Fruit fly (Drosophila melanogaster) whole organism, wandering third instar larva: ENCODE results near the gene CG13101.

Experiments
- CrebA ChIP-seq: fragments of 200-800 bp; sonication (Bioruptor generic); optimal IDR thresholded peaks from 2 replicates; lab custom pipeline; 2016; ENCODE audit warnings: missing biosample characterization, mild to moderate bottlenecking, missing genetic modification characterization, borderline replicate concordance
- Myc ChIP-seq: fragments of >200 bp; optimal IDR thresholded peaks from 2 replicates; lab custom pipeline; 2017
- br ChIP-seq: fragments of 200-800 bp; sonication (Bioruptor generic); optimal IDR thresholded peaks from 2 replicates; lab custom pipeline; 2016; ENCODE audit warnings: missing biosample characterization, missing genetic modification characterization
- dsf ChIP-seq: sonication (Bioruptor generic); optimal IDR thresholded peaks from 2 replicates; lab custom pipeline; 2016; ENCODE audit warnings: missing biosample characterization, missing genetic modification characterization, borderline replicate concordance
- sage ChIP-seq: fragments of 200-800 bp; sonication (Bioruptor generic); optimal IDR thresholded peaks from 2 replicates; lab custom pipeline; 2016; ENCODE audit warnings: missing biosample characterization, mild to moderate bottlenecking, missing genetic modification characterization

dm6 chr2L:8989037-8989591 lies 4.4 kb upstream of the CG13101 start, which contains the start of gene rost:
- no peak for TF ChIP-seq br (GFP tag; lab: Kevin White, UChicago)
- peak; percentile 56 for TF ChIP-seq CrebA (GFP tag; lab: Kevin White, UChicago)
- no peak for TF ChIP-seq dsf (GFP tag; lab: Kevin White, UChicago)
- TF ChIP-seq Myc (lab: Kevin White, UChicago), result no peak
- TF ChIP-seq sage, result no peak
